Worm (Caenorhabditis elegans) whole organism, L4 larva: ENCODE results near the gene tyr-6.
A peak's percentile ranks its signal among the peaks of the same experiment; 100 is the strongest.

Experiments
- F10B5.3 ChIP-seq: sonication (generic microtip); optimal IDR thresholded peaks from 2 replicates; lab custom pipeline; 2016; ENCODE audit warnings: mild to moderate bottlenecking, missing genetic modification characterization, missing compliant biosample characterization
- Y48G9A.11 ChIP-seq: fragments of 200-800 bp; sonication (Bioruptor generic); IDR thresholded peaks from 2 replicates; pipeline ENCODE4 v1.3.6; 2022; ENCODE audit warnings: missing genetic modification reagents, missing genetic modification characterization, missing compliant biosample characterization
- ZK337.2 ChIP-seq: fragments of 200-800 bp; sonication (Bioruptor generic); IDR thresholded peaks from 2 replicates; pipeline ENCODE4 v1.3.6; 2022; ENCODE audit warnings: missing genetic modification reagents, missing genetic modification characterization, missing compliant biosample characterization
- aha-1 ChIP-seq: fragments of 150-350 bp; peaks from one replicate; lab custom pipeline; 2014; ENCODE audit warnings: missing biosample characterization, missing genetic modification characterization
- attf-4 ChIP-seq: sonication (generic microtip); optimal IDR thresholded peaks from 3 replicates; lab custom pipeline; 2017; ENCODE audit warnings: missing biosample characterization, missing genetic modification characterization
- ceh-62 ChIP-seq: sonication (generic microtip); optimal IDR thresholded peaks from 2 replicates; lab custom pipeline; 2017; ENCODE audit warnings: missing biosample characterization, missing genetic modification characterization
- cey-2 ChIP-seq: sonication (generic microtip); optimal IDR thresholded peaks from 3 replicates; lab custom pipeline; 2017; ENCODE audit warnings: missing genetic modification characterization, mild to moderate bottlenecking, missing compliant biosample characterization, antibody characterized with exemption, borderline replicate concordance; ENCODE audit not compliant: insufficient read depth
- daf-16 ChIP-seq, 3 experiments: sonication (generic microtip); optimal IDR thresholded peaks; 2 replicates each; lab custom pipeline; 2016 to 2017; ENCODE audit warnings: missing genetic modification characterization in 3 of 3, missing genetic modification reagents in 3 of 3, mild to moderate bottlenecking in 2 of 3, missing compliant biosample characterization in 2 of 3, missing biosample characterization in 1 of 3, moderate library complexity in 1 of 3
- daf-8 ChIP-seq: fragments of 200-800 bp; sonication (Bioruptor generic); IDR thresholded peaks from 2 replicates; pipeline ENCODE4 v1.3.6; 2022; ENCODE audit warnings: missing genetic modification characterization, missing compliant biosample characterization
- dmd-8 ChIP-seq: fragments of 200-800 bp; sonication (Bioruptor generic); IDR thresholded peaks from 2 replicates; pipeline ENCODE4 v1.3.6; 2022; ENCODE audit warnings: missing genetic modification characterization, missing compliant biosample characterization
- duxl-1 ChIP-seq: sonication (generic microtip); optimal IDR thresholded peaks from 2 replicates; lab custom pipeline; 2016; ENCODE audit warnings: mild to moderate bottlenecking, missing genetic modification characterization, moderate library complexity, missing compliant biosample characterization; ENCODE audit not compliant: poor library complexity
- dve-1 ChIP-seq: sonication (generic microtip); optimal IDR thresholded peaks from 2 replicates; lab custom pipeline; 2017; ENCODE audit warnings: antibody characterized with exemption, mild to moderate bottlenecking, missing genetic modification characterization, missing compliant biosample characterization; ENCODE audit not compliant: insufficient read depth
- egl-27 ChIP-seq: sonication (generic microtip); optimal IDR thresholded peaks from 3 replicates; lab custom pipeline; 2017; ENCODE audit warnings: missing biosample characterization, missing genetic modification reagents, missing genetic modification characterization
- gei-8 ChIP-seq: fragments of 200-800 bp; sonication (Bioruptor generic); optimal IDR thresholded peaks from 2 replicates; lab custom pipeline; 2018; ENCODE audit warnings: mild to moderate bottlenecking, missing genetic modification characterization, missing compliant biosample characterization
- hif-1 ChIP-seq, 2 experiments: sonication (generic microtip); optimal IDR thresholded peaks; 2 replicates each; lab custom pipeline; 2016 to 2017; ENCODE audit warnings: missing compliant biosample characterization in 2 of 2, missing genetic modification characterization in 2 of 2, missing genetic modification reagents in 2 of 2, missing genotype in 2 of 2, mild to moderate bottlenecking in 1 of 2
- hmg-1.1 ChIP-seq: fragments of 200-800 bp; sonication (Bioruptor generic); IDR thresholded peaks from 2 replicates; pipeline ENCODE4 v1.3.6; 2022; ENCODE audit warnings: missing genetic modification reagents, missing genetic modification characterization, missing compliant biosample characterization
- jun-1 ChIP-seq: fragments of 150-350 bp; optimal IDR thresholded peaks from 2 replicates; lab custom pipeline; 2014; ENCODE audit warnings: missing biosample characterization, missing genetic modification reagents, missing genetic modification characterization
- lin-1 ChIP-seq: fragments of 200-800 bp; sonication (Bioruptor generic); IDR thresholded peaks from 2 replicates; pipeline ENCODE4 v1.3.6; 2022; ENCODE audit warnings: missing genetic modification reagents, missing genetic modification characterization, missing compliant biosample characterization
- lin-29 ChIP-seq: fragments of 200-800 bp; sonication (Bioruptor generic); IDR thresholded peaks from 2 replicates; pipeline ENCODE4 v1.3.6; 2022; ENCODE audit warnings: missing genetic modification reagents, missing genetic modification characterization, missing compliant biosample characterization
- madf-9 ChIP-seq: fragments of 200-800 bp; sonication (Bioruptor generic); conservative IDR thresholded peaks from 2 replicates; pipeline ENCODE4 v1.3.6; 2022; ENCODE audit warnings: missing genetic modification reagents, missing genetic modification characterization, missing compliant biosample characterization
- mdt-29 ChIP-seq: fragments of 200-800 bp; sonication (Bioruptor generic); IDR thresholded peaks from 2 replicates; pipeline ENCODE4 v1.3.6; 2022; ENCODE audit warnings: missing genetic modification reagents, missing genetic modification characterization, missing compliant biosample characterization
- mxl-3 ChIP-seq: fragments of 200-800 bp; sonication (Bioruptor generic); optimal IDR thresholded peaks from 2 replicates; lab custom pipeline; 2018; ENCODE audit warnings: mild to moderate bottlenecking, missing genetic modification characterization, missing compliant biosample characterization
- nhr-111 ChIP-seq: fragments of 200-800 bp; sonication (Bioruptor generic); optimal IDR thresholded peaks from 2 replicates; lab custom pipeline; 2018; ENCODE audit warnings: mild to moderate bottlenecking, missing genetic modification characterization, missing compliant biosample characterization
- nhr-77 ChIP-seq: fragments of 150-350 bp; optimal IDR thresholded peaks from 2 replicates; lab custom pipeline; 2014; ENCODE audit warnings: missing biosample characterization, missing genetic modification characterization
- sdz-12 ChIP-seq: fragments of 200-800 bp; sonication (Bioruptor generic); optimal IDR thresholded peaks from 2 replicates; lab custom pipeline; 2018; ENCODE audit warnings: mild to moderate bottlenecking, missing genetic modification characterization, missing compliant biosample characterization
- snpc-1.2 ChIP-seq: fragments of 200-800 bp; sonication (Bioruptor generic); IDR thresholded peaks from 2 replicates; pipeline ENCODE4 v1.3.6; 2022; ENCODE audit warnings: missing genetic modification reagents, missing genetic modification characterization, missing compliant biosample characterization
- snpc-4 ChIP-seq: fragments of 150-350 bp; optimal IDR thresholded peaks from 2 replicates; lab custom pipeline; 2014; ENCODE audit warnings: missing biosample characterization, missing genetic modification characterization
- spr-1 ChIP-seq: sonication (generic microtip); optimal IDR thresholded peaks from 2 replicates; lab custom pipeline; 2016; ENCODE audit warnings: mild to moderate bottlenecking, missing genetic modification characterization, missing compliant biosample characterization
- spr-3 ChIP-seq: fragments of 200-800 bp; sonication (Bioruptor generic); optimal IDR thresholded peaks from 2 replicates; lab custom pipeline; 2018; ENCODE audit warnings: mild to moderate bottlenecking, missing genetic modification characterization, missing compliant biosample characterization
- tag-97 ChIP-seq: fragments of 200-800 bp; sonication (Bioruptor generic); IDR thresholded peaks from 2 replicates; pipeline ENCODE4 v1.3.6; 2022; ENCODE audit warnings: missing genetic modification characterization, missing compliant biosample characterization
- tra-1 ChIP-seq: fragments of 200-800 bp; sonication (Bioruptor generic); IDR thresholded peaks from 2 replicates; pipeline ENCODE4 v1.3.6; 2022; ENCODE audit warnings: missing genetic modification reagents, missing genetic modification characterization, missing compliant biosample characterization
- unc-130 ChIP-seq: sonication (generic microtip); optimal IDR thresholded peaks from 2 replicates; lab custom pipeline; 2016; ENCODE audit warnings: missing genetic modification reagents, missing genetic modification characterization, missing compliant biosample characterization
- unc-39 ChIP-seq: sonication (generic microtip); optimal IDR thresholded peaks from 2 replicates; lab custom pipeline; 2017; ENCODE audit warnings: missing biosample characterization, missing genetic modification characterization
- vab-7 ChIP-seq: fragments of 200-800 bp; sonication (Bioruptor generic); IDR thresholded peaks from 2 replicates; pipeline ENCODE4 v1.3.6; 2022; ENCODE audit warnings: missing genetic modification reagents, missing genetic modification characterization, missing compliant biosample characterization
- ztf-11 ChIP-seq: fragments of 150-350 bp; optimal IDR thresholded peaks from 2 replicates; lab custom pipeline; 2014; ENCODE audit warnings: missing biosample characterization, missing genetic modification characterization
- ztf-7 ChIP-seq: fragments of 150-350 bp; optimal IDR thresholded peaks from 2 replicates; lab custom pipeline; 2014; ENCODE audit warnings: missing biosample characterization, missing genetic modification characterization

Gene tyr-6

ce11 chrIV:6442016-6442618, 38.2 kb upstream of the tyr-6 start (continued):
- TF ChIP-seq nhr-77 (tag; lab: Kevin White, UChicago) = peak; percentile 32

ce11 chrIV:6443018-6443417, 37.3 kb upstream of the tyr-6 start:
- TF ChIP-seq mdt-29 (GFP tag; lab: Robert Waterston, UW) = no peak
- no peak for TF ChIP-seq daf-16 (GFP tag; optimal IDR thresholded peaks at IDR 0.05; lab: Kevin White, UChicago)
- TF ChIP-seq daf-16 (tag; optimal IDR thresholded peaks at IDR 0.05; lab: Kevin White, UChicago) = peak; percentile 79
- no peak for TF ChIP-seq unc-130
- TF ChIP-seq aha-1 (tag; lab: Kevin White, UChicago) = peak; percentile 6
- peak; percentile 23 for TF ChIP-seq dve-1

ce11 chrIV:6457472-6457871, 22.8 kb upstream of the tyr-6 start, which contains the start of gene lgc-10:
lgc-10 (minus strand) TSS chrIV:6457572.
- no peak for TF ChIP-seq hmg-1.1 (GFP tag; lab: Robert Waterston, UW)
- TF ChIP-seq daf-8 (GFP tag; lab: Robert Waterston, UW) = no peak
- no peak for TF ChIP-seq dmd-8 (GFP tag; lab: Robert Waterston, UW)
- no peak for TF ChIP-seq ztf-7
- no peak for TF ChIP-seq F10B5.3
- TF ChIP-seq duxl-1 (tag; lab: Kevin White, UChicago) = no peak
- no peak for TF ChIP-seq snpc-4 (tag; lab: Kevin White, UChicago)
- TF ChIP-seq egl-27 (tag; lab: Kevin White, UChicago) = no peak
- TF ChIP-seq hif-1 (tag; optimal IDR thresholded peaks at IDR 0.05; lab: Kevin White, UChicago) = no peak
- no peak for TF ChIP-seq lin-29 (GFP tag; lab: Robert Waterston, UW)
- no peak for TF ChIP-seq ztf-11 (tag; lab: Kevin White, UChicago)
- no peak for TF ChIP-seq ZK337.2 (GFP tag; lab: Robert Waterston, UW)
- no peak for TF ChIP-seq jun-1
- no peak for TF ChIP-seq vab-7 (GFP tag; lab: Robert Waterston, UW)
- no peak for TF ChIP-seq Y48G9A.11 (GFP tag; lab: Robert Waterston, UW)
- no peak for TF ChIP-seq attf-4 (tag; lab: Kevin White, UChicago)
- TF ChIP-seq madf-9 (GFP tag; lab: Robert Waterston, UW) = no peak

ce11 chrIV:6460596-6460995, 19.7 kb upstream of the tyr-6 start:
- peak; percentile 87 for TF ChIP-seq snpc-1.2 (GFP tag; lab: Robert Waterston, UW)
- no peak for TF ChIP-seq mxl-3
- TF ChIP-seq spr-3 = no peak
- TF ChIP-seq vab-7 (GFP tag; lab: Robert Waterston, UW) = no peak
- no peak for TF ChIP-seq gei-8
- no peak for TF ChIP-seq cey-2 (tag; lab: Kevin White, UChicago)

- TF ChIP-seq tra-1 (GFP tag; lab: Robert Waterston, UW) = no peak
- TF ChIP-seq tag-97 (GFP tag; lab: Robert Waterston, UW) = no peak
- TF ChIP-seq sdz-12 (GFP tag; lab: Kevin White, UChicago) = no peak
- TF ChIP-seq unc-39 (tag; lab: Kevin White, UChicago) = no peak
- TF ChIP-seq spr-1 (tag; lab: Kevin White, UChicago) = no peak
- no peak for TF ChIP-seq ceh-62 (tag; lab: Kevin White, UChicago)
- TF ChIP-seq snpc-1.2 (GFP tag; lab: Robert Waterston, UW) = no peak
- TF ChIP-seq lin-1 = no peak
- no peak for TF ChIP-seq nhr-111
Observed at ce11 chrIV:6464005-6464404, 16.3 kb upstream of the tyr-6 start, which contains the start of gene acr-25. acr-25 (plus strand) TSS chrIV:6464305.
